Worm (Caenorhabditis elegans) whole organism, L4 larva: Measurements from ENCODE around the gene jamp-1.

ENCODE experiments used
- F26F4.8 ChIP-seq: fragments of 200-800 bp; sonication (Bioruptor generic); conservative IDR thresholded peaks from 2 replicates; pipeline ENCODE4 v1.3.6; 2022; ENCODE audit warnings: missing genetic modification characterization, missing compliant biosample characterization
- R02D3.7 ChIP-seq: fragments of 150-350 bp; sonication (generic microtip); optimal IDR thresholded peaks from 3 replicates; lab custom pipeline; 2014; ENCODE audit warnings: missing biosample characterization, missing genetic modification characterization
- T20F7.1 ChIP-seq: fragments of 200-800 bp; sonication (Bioruptor generic); optimal IDR thresholded peaks from 2 replicates; lab custom pipeline; 2018; ENCODE audit warnings: mild to moderate bottlenecking, missing genetic modification characterization, missing compliant biosample characterization
- T26A8.4 ChIP-seq: fragments of 200-800 bp; sonication (Bioruptor generic); IDR thresholded peaks from 2 replicates; pipeline ENCODE4 v1.3.6; 2022; ENCODE audit warnings: missing genetic modification characterization, missing compliant biosample characterization
- Y105C5A.15 ChIP-seq: fragments of 200-800 bp; sonication (Bioruptor generic); IDR thresholded peaks from 2 replicates; pipeline ENCODE4 v1.3.6; 2022; ENCODE audit warnings: missing genetic modification characterization, missing compliant biosample characterization
- Y48G9A.11 ChIP-seq: fragments of 200-800 bp; sonication (Bioruptor generic); IDR thresholded peaks from 2 replicates; pipeline ENCODE4 v1.3.6; 2022; ENCODE audit warnings: missing genetic modification reagents, missing genetic modification characterization, missing compliant biosample characterization
- Y75B8A.6 ChIP-seq: fragments of 200-800 bp; sonication (Bioruptor generic); IDR thresholded peaks from 2 replicates; pipeline ENCODE4 v1.3.6; 2022; ENCODE audit warnings: missing genetic modification reagents, missing genetic modification characterization, missing compliant biosample characterization
- ZK337.2 ChIP-seq: fragments of 200-800 bp; sonication (Bioruptor generic); IDR thresholded peaks from 2 replicates; pipeline ENCODE4 v1.3.6; 2022; ENCODE audit warnings: missing genetic modification reagents, missing genetic modification characterization, missing compliant biosample characterization
- aha-1 ChIP-seq: fragments of 150-350 bp; peaks from one replicate; lab custom pipeline; 2014; ENCODE audit warnings: missing biosample characterization, missing genetic modification characterization
- aly-2 ChIP-seq: sonication (generic microtip); optimal IDR thresholded peaks from 2 replicates; lab custom pipeline; 2018; ENCODE audit warnings: missing biosample characterization, missing genetic modification characterization
- arid-1 ChIP-seq: fragments of 200-800 bp; sonication (Bioruptor generic); conservative IDR thresholded peaks from 2 replicates; pipeline ENCODE4 v1.3.6; 2022; ENCODE audit warnings: missing genetic modification reagents, missing genetic modification characterization, missing compliant biosample characterization
- attf-4 ChIP-seq: sonication (generic microtip); optimal IDR thresholded peaks from 3 replicates; lab custom pipeline; 2017; ENCODE audit warnings: missing biosample characterization, missing genetic modification characterization
- ceh-44 ChIP-seq: fragments of 200-800 bp; sonication (Bioruptor generic); IDR thresholded peaks from 2 replicates; pipeline ENCODE4 v1.3.6; 2022; ENCODE audit warnings: missing genetic modification reagents, missing genetic modification characterization, missing compliant biosample characterization
- ctbp-1 ChIP-seq: fragments of 200-800 bp; sonication (Bioruptor generic); IDR thresholded peaks from 2 replicates; pipeline ENCODE4 v1.3.6; 2022; ENCODE audit warnings: missing genetic modification reagents, missing genetic modification characterization, missing compliant biosample characterization
- daf-12 ChIP-seq: fragments of 150-350 bp; optimal IDR thresholded peaks from 2 replicates; lab custom pipeline; 2014; ENCODE audit warnings: missing biosample characterization, missing genetic modification reagents, missing genetic modification characterization
- daf-16 ChIP-seq, 3 experiments: sonication (generic microtip); optimal IDR thresholded peaks; 2 replicates each; lab custom pipeline; 2016 to 2017; ENCODE audit warnings: missing genetic modification characterization in 3 of 3, missing genetic modification reagents in 3 of 3, mild to moderate bottlenecking in 2 of 3, missing compliant biosample characterization in 2 of 3, missing biosample characterization in 1 of 3, moderate library complexity in 1 of 3
- dve-1 ChIP-seq: sonication (generic microtip); optimal IDR thresholded peaks from 2 replicates; lab custom pipeline; 2017; ENCODE audit warnings: antibody characterized with exemption, mild to moderate bottlenecking, missing genetic modification characterization, missing compliant biosample characterization; ENCODE audit not compliant: insufficient read depth
- egl-27 ChIP-seq: sonication (generic microtip); optimal IDR thresholded peaks from 3 replicates; lab custom pipeline; 2017; ENCODE audit warnings: missing biosample characterization, missing genetic modification reagents, missing genetic modification characterization
- egl-43 ChIP-seq: fragments of 200-800 bp; sonication (Bioruptor generic); IDR thresholded peaks from 2 replicates; pipeline ENCODE4 v1.3.6; 2022; ENCODE audit warnings: missing genetic modification reagents, missing genetic modification characterization, missing compliant biosample characterization
- hlh-11 ChIP-seq: fragments of 200-800 bp; sonication (Bioruptor generic); optimal IDR thresholded peaks from 2 replicates; lab custom pipeline; 2018; ENCODE audit warnings: mild to moderate bottlenecking, missing genetic modification characterization, missing compliant biosample characterization
- jun-1 ChIP-seq: fragments of 150-350 bp; optimal IDR thresholded peaks from 2 replicates; lab custom pipeline; 2014; ENCODE audit warnings: missing biosample characterization, missing genetic modification reagents, missing genetic modification characterization
- lim-7 ChIP-seq: fragments of 200-800 bp; sonication (Bioruptor generic); IDR thresholded peaks from 2 replicates; pipeline ENCODE4 v1.3.6; 2022; ENCODE audit warnings: missing genetic modification characterization, missing compliant biosample characterization
- lin-13 ChIP-seq: fragments of 150-350 bp; optimal IDR thresholded peaks from 2 replicates; lab custom pipeline; 2014; ENCODE audit warnings: missing biosample characterization, missing genetic modification reagents, missing genetic modification characterization
- lin-15B ChIP-seq: fragments of 150-350 bp; sonication (generic microtip); optimal IDR thresholded peaks from 3 replicates; lab custom pipeline; 2014; ENCODE audit warnings: missing biosample characterization, missing genetic modification characterization
- lin-29 ChIP-seq: fragments of 200-800 bp; sonication (Bioruptor generic); IDR thresholded peaks from 2 replicates; pipeline ENCODE4 v1.3.6; 2022; ENCODE audit warnings: missing genetic modification reagents, missing genetic modification characterization, missing compliant biosample characterization
- lsy-2 ChIP-seq, 2 experiments: fragments of 150-350 bp in 1 of 2; sonication (generic microtip) in 1 of 2; optimal IDR thresholded peaks; 2 replicates each; lab custom pipeline; 2014 to 2017; ENCODE audit warnings: missing biosample characterization in 2 of 2, missing genetic modification characterization in 2 of 2
- madf-9 ChIP-seq: fragments of 200-800 bp; sonication (Bioruptor generic); conservative IDR thresholded peaks from 2 replicates; pipeline ENCODE4 v1.3.6; 2022; ENCODE audit warnings: missing genetic modification reagents, missing genetic modification characterization, missing compliant biosample characterization
- mdt-29 ChIP-seq: fragments of 200-800 bp; sonication (Bioruptor generic); IDR thresholded peaks from 2 replicates; pipeline ENCODE4 v1.3.6; 2022; ENCODE audit warnings: missing genetic modification reagents, missing genetic modification characterization, missing compliant biosample characterization
- mes-2 ChIP-seq: sonication (generic microtip); optimal IDR thresholded peaks from 2 replicates; lab custom pipeline; 2016; ENCODE audit warnings: missing genotype, mild to moderate bottlenecking, missing genetic modification characterization, missing compliant biosample characterization; ENCODE audit not compliant: poor library complexity, severe bottlenecking
- mxl-2 ChIP-seq: fragments of 200-800 bp; sonication (Bioruptor generic); conservative IDR thresholded peaks from 2 replicates; pipeline ENCODE4 v1.3.6; 2022; ENCODE audit warnings: missing genetic modification reagents, missing genetic modification characterization, missing compliant biosample characterization
- nhr-102 ChIP-seq: sonication (generic microtip); optimal IDR thresholded peaks from 2 replicates; lab custom pipeline; 2016; ENCODE audit warnings: mild to moderate bottlenecking, missing genetic modification characterization, moderate library complexity, missing compliant biosample characterization
- nhr-237 ChIP-seq: sonication (generic microtip); optimal IDR thresholded peaks from 2 replicates; lab custom pipeline; 2017; ENCODE audit warnings: missing biosample characterization, missing genetic modification characterization
- nhr-41 ChIP-seq: fragments of 200-800 bp; sonication (Bioruptor generic); IDR thresholded peaks from 2 replicates; pipeline ENCODE4 v1.3.6; 2022; ENCODE audit warnings: missing genetic modification reagents, missing genetic modification characterization, missing compliant biosample characterization
- nhr-42 ChIP-seq: fragments of 200-800 bp; sonication (Bioruptor generic); IDR thresholded peaks from 2 replicates; pipeline ENCODE4 v1.3.6; 2022; ENCODE audit warnings: missing genetic modification characterization, missing compliant biosample characterization
- nhr-48 ChIP-seq: sonication (generic microtip); optimal IDR thresholded peaks from 2 replicates; lab custom pipeline; 2016; ENCODE audit warnings: mild to moderate bottlenecking, missing genetic modification characterization, missing compliant biosample characterization
- nhr-6 ChIP-seq: fragments of 150-350 bp; optimal IDR thresholded peaks from 2 replicates; lab custom pipeline; 2014; ENCODE audit warnings: missing biosample characterization, missing genetic modification characterization
- nhr-76 ChIP-seq: fragments of 150-350 bp; optimal IDR thresholded peaks from 2 replicates; lab custom pipeline; 2014; ENCODE audit warnings: missing biosample characterization, missing genetic modification characterization
- pha-4 ChIP-seq, 2 experiments: fragments of 150-350 bp in 1 of 2; fragments of 200-800 bp in 1 of 2; sonication (Bioruptor generic) in 1 of 2; IDR thresholded peaks in 1 of 2; optimal IDR thresholded peaks in 1 of 2; 2 replicates each; pipeline versions ENCODE4 v1.3.6 to Lab custom; 2014 to 2022; ENCODE audit warnings: missing genetic modification characterization in 2 of 2, missing genetic modification reagents in 2 of 2, missing biosample characterization in 1 of 2, missing compliant biosample characterization in 1 of 2
- php-3 ChIP-seq: fragments of 200-800 bp; sonication (Bioruptor generic); IDR thresholded peaks from 2 replicates; pipeline ENCODE4 v1.3.6; 2022; ENCODE audit warnings: missing genetic modification reagents, missing genetic modification characterization, missing compliant biosample characterization
- pqm-1 ChIP-seq: sonication (generic microtip); optimal IDR thresholded peaks from 2 replicates; lab custom pipeline; 2017; ENCODE audit warnings: missing biosample characterization, missing genetic modification characterization
- saeg-2 ChIP-seq: fragments of 200-800 bp; sonication (Bioruptor generic); IDR thresholded peaks from 2 replicates; pipeline ENCODE4 v1.3.6; 2022; ENCODE audit warnings: missing genetic modification reagents, missing genetic modification characterization, missing compliant biosample characterization
- spr-1 ChIP-seq: sonication (generic microtip); optimal IDR thresholded peaks from 2 replicates; lab custom pipeline; 2016; ENCODE audit warnings: mild to moderate bottlenecking, missing genetic modification characterization, missing compliant biosample characterization
- spr-3 ChIP-seq: fragments of 200-800 bp; sonication (Bioruptor generic); optimal IDR thresholded peaks from 2 replicates; lab custom pipeline; 2018; ENCODE audit warnings: mild to moderate bottlenecking, missing genetic modification characterization, missing compliant biosample characterization
- tag-97 ChIP-seq: fragments of 200-800 bp; sonication (Bioruptor generic); IDR thresholded peaks from 2 replicates; pipeline ENCODE4 v1.3.6; 2022; ENCODE audit warnings: missing genetic modification characterization, missing compliant biosample characterization
- tra-1 ChIP-seq: fragments of 200-800 bp; sonication (Bioruptor generic); IDR thresholded peaks from 2 replicates; pipeline ENCODE4 v1.3.6; 2022; ENCODE audit warnings: missing genetic modification reagents, missing genetic modification characterization, missing compliant biosample characterization
- unc-62 ChIP-seq, 3 experiments: fragments of 150-350 bp in 1 of 3; sonication (generic microtip); optimal IDR thresholded peaks in 2 of 3; peaks in 1 of 3; 1 replicate in 1 of 3; 2 replicates in 2 of 3; lab custom pipeline; 2014 to 2017; ENCODE audit warnings: missing biosample characterization in 3 of 3, missing genetic modification characterization in 3 of 3, missing genetic modification reagents in 3 of 3, missing genotype in 1 of 3
- vab-7 ChIP-seq: fragments of 200-800 bp; sonication (Bioruptor generic); IDR thresholded peaks from 2 replicates; pipeline ENCODE4 v1.3.6; 2022; ENCODE audit warnings: missing genetic modification reagents, missing genetic modification characterization, missing compliant biosample characterization
- zag-1 ChIP-seq: fragments of 150-350 bp; optimal IDR thresholded peaks from 2 replicates; lab custom pipeline; 2014; ENCODE audit warnings: missing biosample characterization, missing genetic modification characterization
- zip-2 ChIP-seq: fragments of 150-350 bp; optimal IDR thresholded peaks from 2 replicates; lab custom pipeline; 2014; ENCODE audit warnings: missing biosample characterization, missing genetic modification characterization

Gene jamp-1

ce11 chrV:6012401-6012800, 38.7 kb downstream of the jamp-1 start:
- TF ChIP-seq mdt-29 (GFP tag; lab: Robert Waterston, UW) (peak; percentile 28; the same call in 1 of the 2 replicates), T20F7.1 (GFP tag; lab: Kevin White, UChicago) (peak; percentile 32), dve-1 (peak; percentile 19), spr-3 (no peak), nhr-41 (no peak), aha-1 (tag; lab: Kevin White, UChicago) (peak; percentile 83), lsy-2 (tag; optimal IDR thresholded peaks at IDR 0.05; lab: Kevin White, UChicago) (peak in 1 of 2 experiments; percentile 29), F26F4.8 (GFP tag; lab: Robert Waterston, UW) (no peak), hlh-11 (tag; lab: Kevin White, UChicago) (no peak), pqm-1 (tag; lab: Kevin White, UChicago) (peak; percentile 20)

ce11 chrV:6010642-6011041, 40.4 kb downstream of the jamp-1 start:
- TF ChIP-seq R02D3.7 (tag; lab: Kevin White, UChicago) (no peak), daf-12 (no peak), T26A8.4 (no peak), php-3 (GFP tag; lab: Robert Waterston, UW) (no peak), madf-9 (no peak), arid-1 (GFP tag; lab: Robert Waterston, UW) (no peak), daf-16 (GFP tag; optimal IDR thresholded peaks at IDR 0.05; lab: Kevin White, UChicago) (no peak), daf-16 (tag; optimal IDR thresholded peaks at IDR 0.05; lab: Kevin White, UChicago) (no peak), nhr-237 (tag; lab: Kevin White, UChicago) (no peak), lin-29 (no peak), nhr-42 (GFP tag; lab: Robert Waterston, UW) (no peak), vab-7 (GFP tag; lab: Robert Waterston, UW) (no peak), lsy-2 (tag; optimal IDR thresholded peaks at IDR 0.05; lab: Kevin White, UChicago) (peak in 1 of 2 experiments; percentile 9), zag-1 (tag; lab: Kevin White, UChicago) (no peak), unc-62 (GFP tag; optimal IDR thresholded peaks at IDR 0.05 in 1 of 2; lab: Kevin White, UChicago) (peak in 1 of 2 experiments; percentile 92), unc-62 (tag; optimal IDR thresholded peaks at IDR 0.05; lab: Kevin White, UChicago) (no peak), tag-97 (GFP tag; lab: Robert Waterston, UW) (no peak), lin-13 (no peak), spr-3 (no peak), nhr-6 (peak; percentile 7), Y75B8A.6 (GFP tag; lab: Robert Waterston, UW) (no peak), zip-2 (no peak), nhr-102 (tag; lab: Kevin White, UChicago) (no peak), spr-1 (tag; lab: Kevin White, UChicago) (no peak), mdt-29 (GFP tag; lab: Robert Waterston, UW) (no peak), lim-7 (GFP tag; lab: Robert Waterston, UW) (no peak), aly-2 (tag; lab: Kevin White, UChicago) (no peak), saeg-2 (no peak), Y48G9A.11 (GFP tag; lab: Robert Waterston, UW) (no peak), lin-15B (no peak), mxl-2 (GFP tag; lab: Robert Waterston, UW) (no peak), Y105C5A.15 (no peak), tra-1 (GFP tag; lab: Robert Waterston, UW) (no peak), nhr-48 (tag; lab: Kevin White, UChicago) (no peak), ZK337.2 (GFP tag; lab: Robert Waterston, UW) (no peak), attf-4 (no peak), nhr-76 (no peak), ctbp-1 (no peak), pha-4 (GFP tag; IDR thresholded peaks at IDR 0.05; lab: Robert Waterston, UW) (no peak), pha-4 (tag; optimal IDR thresholded peaks at IDR 0.05; lab: Kevin White, UChicago) (peak; percentile 41), egl-43 (no peak), jun-1 (no peak), egl-27 (tag; lab: Kevin White, UChicago) (no peak), ceh-44 (GFP tag; lab: Robert Waterston, UW) (no peak), mes-2 (tag; lab: Kevin White, UChicago) (peak; percentile 14)
